Worm (Caenorhabditis elegans): ENCODE results near the gene M199.135.
"Not testable (repeated sequence)": the region's sequence is repeated elsewhere in the genome, so short reads cannot be mapped to it uniquely, and the experiment has no call there.

M199.135 gene

DNA sequence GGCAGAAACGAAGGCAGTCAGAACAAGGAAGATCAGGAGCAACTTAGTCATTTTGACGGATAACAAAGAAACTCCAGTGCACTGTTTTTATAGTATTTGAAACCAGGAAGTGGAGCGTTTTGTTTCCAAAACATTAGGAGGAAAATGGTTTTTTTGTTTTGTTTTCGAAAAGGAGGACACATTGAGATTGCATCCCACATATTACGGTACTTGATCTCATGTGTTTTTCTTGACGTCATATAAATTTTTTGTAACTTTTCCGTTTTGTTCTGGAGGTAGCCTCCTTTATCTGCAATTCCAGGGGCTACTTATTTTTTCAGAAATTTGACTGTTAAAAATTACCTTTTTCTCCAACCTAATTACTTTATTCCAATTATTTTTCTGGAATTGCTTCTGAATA is 13.3 kb downstream of the M199.135 start, which contains the start of gene M199.9:
TSS of gene M199.9 (minus strand) at position 101 of the 400 bp plus-strand sequence.
- TF ChIP-seq lin-35 (GFP tag; optimal IDR thresholded peaks at IDR 0.05): no peak
- TF ChIP-seq nhr-28 (tag; optimal IDR thresholded peaks at IDR 0.05): no peak
- no peak for TF ChIP-seq ama-1 (optimal IDR thresholded peaks at IDR 0.05)
- no peak for TF ChIP-seq lin-15B (tag; optimal IDR thresholded peaks at IDR 0.05)
- no peak for TF ChIP-seq nhr-19 (GFP tag; conservative IDR thresholded peaks at IDR 0.05)
- TF ChIP-seq hlh-4 (tag; optimal IDR thresholded peaks at IDR 0.05): no peak
- no peak for TF ChIP-seq lir-3 (tag; optimal IDR thresholded peaks at IDR 0.05; ENCODE audit: poor library complexity)
- TF ChIP-seq C04F5.9 (tag; optimal IDR thresholded peaks at IDR 0.05): no peak
- no peak for TF ChIP-seq ztf-11 (tag; optimal IDR thresholded peaks at IDR 0.05)
- no peak for TF ChIP-seq lin-13 (GFP tag; optimal IDR thresholded peaks at IDR 0.05)
- TF ChIP-seq rnt-1 (tag; optimal IDR thresholded peaks at IDR 0.05): no peak

DNA sequence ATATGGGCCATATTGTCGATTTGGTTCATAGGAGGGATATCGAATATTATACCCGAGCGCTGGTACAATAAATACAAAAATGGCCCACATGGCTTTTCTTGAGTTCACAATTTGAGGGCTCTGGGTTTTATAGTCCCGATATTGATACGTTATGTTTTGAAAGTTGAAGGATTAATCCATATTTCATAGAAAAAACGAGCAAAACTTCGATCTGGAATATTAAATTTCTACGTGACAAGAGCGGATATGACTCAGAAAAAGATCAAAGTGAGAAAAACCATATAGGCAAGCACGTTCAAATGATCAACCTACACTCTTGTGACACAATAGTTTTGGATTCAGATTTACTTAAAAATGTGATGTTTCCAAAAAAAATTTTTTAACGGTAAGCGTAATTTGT is 17.3 kb downstream of the M199.135 start, which contains the start of gene col-135:
TSS of gene col-135 (minus strand) at position 101 of the 400 bp plus-strand sequence.
- TF ChIP-seq sptf-1 (tag; optimal IDR thresholded peaks at IDR 0.05) (no peak), ceh-63 (GFP tag; optimal IDR thresholded peaks at IDR 0.05) (no peak), alr-1 (tag; optimal IDR thresholded peaks at IDR 0.05; ENCODE audit: borderline replicate concordance) (no peak), mef-2 (tag; optimal IDR thresholded peaks at IDR 0.05) (no peak), tlp-1 (tag; optimal IDR thresholded peaks at IDR 0.05) (no peak)

DNA sequence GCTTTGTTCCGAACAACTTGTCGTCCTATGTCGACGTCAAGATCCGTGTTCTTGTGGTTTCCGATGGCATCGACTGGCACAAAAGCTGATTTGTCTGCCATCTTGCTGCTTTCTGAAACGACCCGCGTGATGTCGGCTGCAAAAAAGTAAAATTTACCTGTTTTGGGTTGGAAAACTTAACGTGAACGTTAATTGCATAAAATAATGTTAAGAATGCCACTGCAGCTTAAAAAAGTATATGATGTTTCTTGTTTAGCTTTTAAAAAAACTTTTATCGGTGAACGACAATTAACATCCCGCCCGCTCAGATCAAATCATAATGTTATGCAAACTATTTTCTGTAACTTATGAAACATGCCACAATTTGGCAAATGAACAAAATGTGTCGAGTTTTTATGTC is 19.5 kb downstream of the M199.135 start, which contains the start of gene M199.8:
TSS of gene M199.8 (minus strand) at position 101 of the 400 bp plus-strand sequence.
- not testable (repeated sequence) for TF ChIP-seq snpc-4, mep-1, ztf-4 (tag; optimal IDR thresholded peaks at IDR 0.05)

DNA sequence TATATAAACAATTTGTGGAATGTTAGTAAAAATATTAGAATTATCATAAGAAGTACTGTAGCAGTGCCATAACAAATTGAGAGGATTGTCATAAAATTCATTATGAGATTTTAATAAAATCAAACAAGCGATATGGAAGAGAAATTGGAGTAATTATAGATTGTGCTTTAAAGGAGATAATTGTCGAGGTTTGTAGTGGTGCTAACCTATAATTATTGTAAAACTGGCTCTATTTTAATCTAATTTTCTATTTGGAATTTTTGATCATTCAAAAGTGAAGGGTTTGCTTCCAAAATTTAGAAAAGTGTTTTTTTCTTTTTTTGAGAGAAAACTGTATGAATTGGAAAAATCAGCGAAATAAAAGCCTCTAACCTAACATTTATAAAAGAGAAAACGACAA is 26.4 kb downstream of the M199.135 start, which contains the start of gene srg-51:
TSS of gene srg-51 (minus strand) at position 101 of the 400 bp plus-strand sequence.
- TF ChIP-seq lin-35 (GFP tag; optimal IDR thresholded peaks at IDR 0.05) (no peak), swsn-7 (tag; optimal IDR thresholded peaks at IDR 0.05) (no peak), fos-1 (tag; optimal IDR thresholded peaks at IDR 0.05) (no peak), mep-1 (tag; optimal IDR thresholded peaks at IDR 0.05) (no peak), nhr-77 (tag; optimal IDR thresholded peaks at IDR 0.05) (no peak), ceh-63 (GFP tag; optimal IDR thresholded peaks at IDR 0.05) (no peak), pqm-1 (tag; optimal IDR thresholded peaks at IDR 0.05) (no peak)

DNA sequence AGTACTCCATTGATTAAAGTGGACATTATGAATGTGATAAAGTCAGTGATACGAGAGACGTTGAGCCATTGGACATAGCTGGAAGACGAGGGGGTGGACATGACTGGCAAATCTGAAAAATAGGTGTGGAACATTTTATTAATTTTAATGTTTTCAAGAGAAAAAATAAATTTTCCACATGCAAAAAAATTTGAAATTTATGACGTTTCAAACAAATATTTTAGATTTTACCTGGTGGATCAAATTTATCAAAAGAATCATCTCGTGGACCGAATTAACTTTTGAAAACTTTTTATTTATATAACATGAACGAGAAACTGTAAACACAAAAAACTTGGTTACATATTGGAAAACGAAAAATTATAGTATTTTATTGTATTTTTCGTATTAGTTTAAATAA is 32.7 kb downstream of the M199.135 start, which contains the start of gene str-78:
TSS of gene str-78 (minus strand) at position 101 of the 400 bp plus-strand sequence.
- TF ChIP-seq dpl-1 (GFP tag; optimal IDR thresholded peaks at IDR 0.05): no peak
- no peak for TF ChIP-seq nhr-90 (tag; optimal IDR thresholded peaks at IDR 0.05; ENCODE audit: poor library complexity)
- no peak for TF ChIP-seq aly-2 (tag; optimal IDR thresholded peaks at IDR 0.05)
- no peak for TF ChIP-seq lin-39 (tag; optimal IDR thresholded peaks at IDR 0.05)
- TF ChIP-seq nhr-11 (tag; optimal IDR thresholded peaks at IDR 0.05): no peak
- TF ChIP-seq nhr-28 (tag; optimal IDR thresholded peaks at IDR 0.05): no peak
- TF ChIP-seq jun-1 (tag; optimal IDR thresholded peaks at IDR 0.05): no peak
- TF ChIP-seq rnt-1 (tag; optimal IDR thresholded peaks at IDR 0.05): no peak
- no peak for TF ChIP-seq lin-35 (GFP tag; optimal IDR thresholded peaks at IDR 0.05)
- no peak for TF ChIP-seq egl-13 (tag; optimal IDR thresholded peaks at IDR 0.05)
